Worm (Caenorhabditis elegans) whole organism, L2 larva: ENCODE data around the gene cnnm-5.

Experiments
- F13H6.1 ChIP-seq: sonication (generic microtip); optimal IDR thresholded peaks from 2 replicates; lab custom pipeline; 2016; ENCODE audit warnings: missing genetic modification characterization, missing compliant biosample characterization
- fos-1 ChIP-seq: fragments of 150-350 bp; optimal IDR thresholded peaks from 2 replicates; lab custom pipeline; 2014; ENCODE audit warnings: missing biosample characterization, missing genetic modification characterization
- lsy-2 ChIP-seq, 2 experiments: fragments of 150-350 bp in 1 of 2; sonication (generic microtip) in 1 of 2; optimal IDR thresholded peaks; 2 replicates each; lab custom pipeline; 2014 to 2017; ENCODE audit warnings: missing biosample characterization in 2 of 2, missing genetic modification characterization in 2 of 2
- nhr-12 ChIP-seq: fragments of 150-350 bp; optimal IDR thresholded peaks from 2 replicates; lab custom pipeline; 2014; ENCODE audit warnings: missing biosample characterization, missing genetic modification characterization
- skn-1 ChIP-seq: sonication (generic microtip); optimal IDR thresholded peaks from 2 replicates; lab custom pipeline; 2017; ENCODE audit warnings: missing biosample characterization, missing genetic modification characterization
- snpc-4 ChIP-seq: fragments of 150-350 bp; optimal IDR thresholded peaks from 2 replicates; lab custom pipeline; 2014; ENCODE audit warnings: missing biosample characterization, missing genetic modification characterization
- unc-39 ChIP-seq: fragments of 150-350 bp; optimal IDR thresholded peaks from 2 replicates; lab custom pipeline; 2014; ENCODE audit warnings: missing biosample characterization, missing genetic modification characterization
- unc-55 ChIP-seq: fragments of 150-350 bp; sonication (generic microtip); optimal IDR thresholded peaks from 3 replicates; lab custom pipeline; 2014; ENCODE audit warnings: missing biosample characterization, missing genetic modification reagents, missing genetic modification characterization

DNA sequence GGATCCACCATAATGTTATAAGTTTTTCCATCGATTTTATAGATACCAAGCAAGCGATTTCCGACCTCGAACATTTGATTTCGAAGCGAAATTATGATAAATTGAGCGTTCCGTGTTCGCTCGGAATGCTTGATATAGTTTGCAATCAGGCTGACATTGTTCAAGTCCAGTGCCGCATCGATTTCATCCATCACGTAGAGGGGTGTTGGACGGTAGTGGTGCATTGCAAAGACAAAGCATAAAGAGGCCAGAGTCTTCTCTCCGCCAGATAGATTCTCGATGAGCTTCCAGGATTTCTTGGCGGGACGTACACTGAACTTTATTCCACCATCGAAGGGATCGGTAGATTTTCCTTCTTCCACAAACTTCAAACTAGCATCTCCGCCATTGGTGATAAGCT lies 14.6 kb downstream of the cnnm-5 start:
- no peak for TF ChIP-seq snpc-4 (tag; lab: Kevin White, UChicago)
- no peak for TF ChIP-seq unc-55 (GFP tag; lab: Kevin White, UChicago)
- no peak for TF ChIP-seq skn-1 (tag; lab: Kevin White, UChicago)
- no peak for TF ChIP-seq F13H6.1 (tag; lab: Kevin White, UChicago)
- no peak for TF ChIP-seq unc-39 (tag; lab: Kevin White, UChicago)
- TF ChIP-seq nhr-12 (tag; lab: Kevin White, UChicago) = no peak
- no peak for TF ChIP-seq fos-1 (tag; lab: Kevin White, UChicago)
- no peak for TF ChIP-seq lsy-2 (tag; optimal IDR thresholded peaks at IDR 0.05; lab: Kevin White, UChicago)
